Fruit fly (Drosophila melanogaster) whole organism, embryonic: ENCODE measurements around the gene RASSF8.

ENCODE experiments used
- Bgb ChIP-seq: fragments of 200-800 bp; sonication (Bioruptor generic); IDR thresholded peaks from 2 replicates; pipeline ENCODE4 v1.3.6; 2022; ENCODE audit warnings: missing biosample characterization, missing genetic modification characterization; ENCODE audit not compliant: partially characterized antibody
- CG10979 ChIP-seq: fragments of 200-800 bp; sonication (Bioruptor generic); optimal IDR thresholded peaks from 2 replicates; lab custom pipeline; 2018; ENCODE audit warnings: missing biosample characterization, mild to moderate bottlenecking, missing genetic modification characterization, moderate library complexity
- CG12299 ChIP-seq: fragments of 200-800 bp; sonication (Bioruptor generic); optimal IDR thresholded peaks from 2 replicates; lab custom pipeline; 2018; ENCODE audit warnings: missing biosample characterization, mild to moderate bottlenecking, missing genetic modification characterization
- CG14050 ChIP-seq: fragments of 200-800 bp; sonication (Bioruptor generic); IDR thresholded peaks from 3 replicates; pipeline ENCODE4 v1.3.6; 2022; ENCODE audit warnings: missing biosample characterization, missing genetic modification characterization
- CG1529 ChIP-seq: fragments of 200-800 bp; sonication (Bioruptor generic); optimal IDR thresholded peaks from 3 replicates; lab custom pipeline; 2018; ENCODE audit warnings: missing biosample characterization, missing genetic modification characterization
- CG17612 ChIP-seq: fragments of 200-800 bp; sonication (Bioruptor generic); IDR thresholded peaks from 2 replicates; pipeline ENCODE4 v1.3.6; 2022; ENCODE audit warnings: missing biosample characterization, missing genetic modification characterization
- CG18011 ChIP-seq: fragments of 200-800 bp; sonication (Bioruptor generic); optimal IDR thresholded peaks from 2 replicates; lab custom pipeline; 2017; ENCODE audit warnings: missing biosample characterization, missing genetic modification characterization, mild to moderate bottlenecking, moderate library complexity, missing genotype
- CG18476 ChIP-seq: fragments of 200-800 bp; sonication (Bioruptor generic); optimal IDR thresholded peaks from 2 replicates; lab custom pipeline; 2016; ENCODE audit warnings: missing biosample characterization, mild to moderate bottlenecking, missing genetic modification characterization
- CG2116 ChIP-seq: fragments of 200-800 bp; sonication (Bioruptor generic); optimal IDR thresholded peaks from 3 replicates; lab custom pipeline; 2018; ENCODE audit warnings: missing biosample characterization, mild to moderate bottlenecking, missing genetic modification characterization
- CG2120 ChIP-seq: fragments of 200-800 bp; sonication (Bioruptor generic); optimal IDR thresholded peaks from 3 replicates; lab custom pipeline; 2016; ENCODE audit warnings: missing biosample characterization, missing genetic modification characterization
- CG2129 ChIP-seq: fragments of 200-800 bp; sonication (Bioruptor generic); IDR thresholded peaks from 2 replicates; pipeline ENCODE4 v1.3.6; 2022; ENCODE audit warnings: missing biosample characterization, missing genetic modification characterization; ENCODE audit not compliant: partially characterized antibody
- CG30020 ChIP-seq: fragments of 200-800 bp; optimal IDR thresholded peaks from 2 replicates; lab custom pipeline; 2019; ENCODE audit warnings: missing biosample characterization, mild to moderate bottlenecking, missing genetic modification characterization, moderate library complexity
- CG31388 ChIP-seq: fragments of 200-800 bp; sonication (Bioruptor generic); optimal IDR thresholded peaks from 2 replicates; lab custom pipeline; 2016; ENCODE audit warnings: missing biosample characterization, missing genetic modification characterization
- CG3847 ChIP-seq: fragments of 200-800 bp; sonication (Bioruptor generic); IDR thresholded peaks from 2 replicates; pipeline ENCODE4 v1.3.6; 2022; ENCODE audit warnings: missing biosample characterization, missing genetic modification characterization
- CG4360 ChIP-seq: fragments of 200-800 bp; sonication (Bioruptor generic); IDR thresholded peaks from 2 replicates; pipeline ENCODE4 v1.3.6; 2022; ENCODE audit warnings: missing biosample characterization, missing genetic modification characterization
- CG4424 ChIP-seq: fragments of 200-800 bp; sonication (Bioruptor generic); optimal IDR thresholded peaks from 3 replicates; lab custom pipeline; 2016; ENCODE audit warnings: missing biosample characterization, missing genetic modification characterization
- CG4854 ChIP-seq: fragments of 200-800 bp; sonication (Bioruptor generic); optimal IDR thresholded peaks from 2 replicates; lab custom pipeline; 2016; ENCODE audit warnings: missing biosample characterization, missing genetic modification characterization, inconsistent platforms
- CG5180 ChIP-seq: fragments of 200-800 bp; sonication (Bioruptor generic); optimal IDR thresholded peaks from 3 replicates; lab custom pipeline; 2017; ENCODE audit warnings: missing biosample characterization, missing genetic modification characterization, mild to moderate bottlenecking, moderate library complexity, missing genetic modification reagents
- CG5953 ChIP-seq: fragments of 200-800 bp; sonication (Bioruptor generic); IDR thresholded peaks from 2 replicates; pipeline ENCODE4 v1.3.6; 2022; ENCODE audit warnings: missing biosample characterization, missing genetic modification characterization
- CG6854 ChIP-seq: fragments of 200-800 bp; sonication (Bioruptor generic); optimal IDR thresholded peaks from 3 replicates; lab custom pipeline; 2017; ENCODE audit warnings: missing biosample characterization, mild to moderate bottlenecking, missing genetic modification characterization
- CG7745 ChIP-seq: fragments of 200-800 bp; sonication (Bioruptor generic); optimal IDR thresholded peaks from 2 replicates; lab custom pipeline; 2018; ENCODE audit warnings: missing biosample characterization, mild to moderate bottlenecking, missing genetic modification characterization, moderate library complexity
- CG8290 ChIP-seq, 3 experiments: fragments of 200-800 bp; sonication (Bioruptor generic); optimal IDR thresholded peaks; 2 replicates each; lab custom pipeline; 2016 to 2019; ENCODE audit warnings: missing biosample characterization in 3 of 3, missing genetic modification characterization in 3 of 3, mild to moderate bottlenecking in 2 of 3, moderate library complexity in 1 of 3
- CG9876 ChIP-seq: fragments of 200-800 bp; sonication (Bioruptor generic); optimal IDR thresholded peaks from 2 replicates; lab custom pipeline; 2016; ENCODE audit warnings: missing biosample characterization, missing genetic modification characterization
- Dad ChIP-seq: fragments of 200-800 bp; sonication (Bioruptor generic); optimal IDR thresholded peaks from 3 replicates; lab custom pipeline; 2016; ENCODE audit warnings: missing biosample characterization, missing genetic modification characterization
- Dfd ChIP-seq, 2 experiments: fragments of >200 bp; optimal IDR thresholded peaks; 2 replicates each; lab custom pipeline; 2017; ENCODE audit warnings: missing biosample characterization in 2 of 2, missing genetic modification characterization in 2 of 2
- Doc3 ChIP-seq: fragments of 200-800 bp; sonication (Bioruptor generic); IDR thresholded peaks from 3 replicates; pipeline ENCODE4 v1.3.6; 2022; ENCODE audit warnings: missing biosample characterization, missing genetic modification characterization; ENCODE audit not compliant: partially characterized antibody
- Gsc ChIP-seq: fragments of 200-800 bp; sonication (Bioruptor generic); IDR thresholded peaks from 2 replicates; pipeline ENCODE4 v1.3.6; 2022; ENCODE audit warnings: missing biosample characterization, missing genetic modification characterization
- HLH54F ChIP-seq: fragments of 200-800 bp; sonication (Bioruptor generic); optimal IDR thresholded peaks from 3 replicates; lab custom pipeline; 2016; ENCODE audit warnings: missing biosample characterization, missing genetic modification characterization
- HLHmδ ChIP-seq: fragments of 200-800 bp; sonication (Bioruptor generic); optimal IDR thresholded peaks from 2 replicates; lab custom pipeline; 2018; ENCODE audit warnings: missing biosample characterization, mild to moderate bottlenecking, missing genetic modification characterization, moderate library complexity
- Poxn ChIP-seq: fragments of 200-800 bp; sonication (Bioruptor generic); IDR thresholded peaks from 2 replicates; pipeline ENCODE4 v1.3.6; 2022; ENCODE audit warnings: missing biosample characterization, missing genetic modification characterization
- Six4 ChIP-seq: fragments of 200-800 bp; sonication (Bioruptor generic); optimal IDR thresholded peaks from 2 replicates; lab custom pipeline; 2016; ENCODE audit warnings: missing biosample characterization, missing genetic modification characterization
- Sox102F ChIP-seq: fragments of 200-800 bp; sonication (Bioruptor generic); optimal IDR thresholded peaks from 2 replicates; lab custom pipeline; 2018; ENCODE audit warnings: missing biosample characterization, mild to moderate bottlenecking, missing genetic modification characterization, moderate library complexity
- Sry-δ ChIP-seq: fragments of 200-800 bp; sonication (Bioruptor generic); optimal IDR thresholded peaks from 2 replicates; lab custom pipeline; 2016; ENCODE audit warnings: missing biosample characterization, missing genetic modification characterization
- Xbp1 ChIP-seq: fragments of 200-800 bp; sonication (Bioruptor generic); optimal IDR thresholded peaks from 3 replicates; lab custom pipeline; 2016; ENCODE audit warnings: missing biosample characterization, mild to moderate bottlenecking, missing genetic modification characterization
- YL-1 ChIP-seq: fragments of 200-800 bp; sonication (Bioruptor generic); optimal IDR thresholded peaks from 3 replicates; lab custom pipeline; 2017; ENCODE audit warnings: missing biosample characterization, mild to moderate bottlenecking, missing genetic modification characterization
- ab ChIP-seq: fragments of 200-800 bp; sonication (Bioruptor generic); optimal IDR thresholded peaks from 2 replicates; lab custom pipeline; 2016; ENCODE audit warnings: missing biosample characterization, missing genetic modification characterization
- abd-A ChIP-seq: fragments of 200-800 bp; sonication (Bioruptor generic); optimal IDR thresholded peaks from 3 replicates; lab custom pipeline; 2019; ENCODE audit warnings: missing biosample characterization, mild to moderate bottlenecking, missing genetic modification characterization, moderate library complexity
- ac ChIP-seq: fragments of 200-800 bp; sonication (Bioruptor generic); optimal IDR thresholded peaks from 3 replicates; lab custom pipeline; 2017; ENCODE audit warnings: missing biosample characterization, mild to moderate bottlenecking, missing genetic modification characterization
- cg ChIP-seq: fragments of 200-800 bp; sonication (Bioruptor generic); optimal IDR thresholded peaks from 3 replicates; lab custom pipeline; 2019; ENCODE audit warnings: missing biosample characterization, mild to moderate bottlenecking, missing genetic modification characterization, moderate library complexity
- chif ChIP-seq, 2 experiments: fragments of 200-800 bp; sonication (Bioruptor generic); optimal IDR thresholded peaks; 3 replicates each; lab custom pipeline; 2016; ENCODE audit warnings: missing biosample characterization in 2 of 2, missing genetic modification characterization in 2 of 2
- chn ChIP-seq: fragments of 200-800 bp; sonication (Bioruptor generic); optimal IDR thresholded peaks from 2 replicates; lab custom pipeline; 2016; ENCODE audit warnings: missing biosample characterization, missing genetic modification characterization
- corto ChIP-seq: fragments of 200-800 bp; sonication (Bioruptor generic); optimal IDR thresholded peaks from 2 replicates; lab custom pipeline; 2016; ENCODE audit warnings: missing biosample characterization, mild to moderate bottlenecking, missing genetic modification characterization, moderate library complexity
- fd3F ChIP-seq: fragments of 200-800 bp; sonication (Bioruptor generic); optimal IDR thresholded peaks from 2 replicates; lab custom pipeline; 2018; ENCODE audit warnings: missing biosample characterization, mild to moderate bottlenecking, missing genetic modification characterization, moderate library complexity
- fru ChIP-seq: fragments of >200 bp; optimal IDR thresholded peaks from 2 replicates; lab custom pipeline; 2017
- hb ChIP-seq: fragments of 200-800 bp; sonication (Bioruptor generic); IDR thresholded peaks from 3 replicates; pipeline ENCODE4 v1.3.6; 2022; ENCODE audit warnings: missing biosample characterization, missing genetic modification characterization; ENCODE audit not compliant: partially characterized antibody
- pnt ChIP-seq: fragments of 200-800 bp; sonication (Bioruptor generic); optimal IDR thresholded peaks from 3 replicates; lab custom pipeline; 2016; ENCODE audit warnings: missing biosample characterization, missing genetic modification characterization
- sim ChIP-seq: fragments of 200-800 bp; sonication (Bioruptor generic); IDR thresholded peaks from 2 replicates; pipeline ENCODE4 v1.3.6; 2022; ENCODE audit warnings: missing biosample characterization, missing genetic modification characterization
- tin ChIP-seq: fragments of 200-800 bp; sonication (Bioruptor generic); optimal IDR thresholded peaks from 3 replicates; lab custom pipeline; 2016; ENCODE audit warnings: missing biosample characterization, missing genetic modification characterization
- twi ChIP-seq: fragments of 200-800 bp; optimal IDR thresholded peaks from 2 replicates; lab custom pipeline; 2019; ENCODE audit warnings: missing biosample characterization, mild to moderate bottlenecking, missing genetic modification characterization, moderate library complexity
- zfh1 ChIP-seq: fragments of 200-800 bp; sonication (Bioruptor generic); IDR thresholded peaks from 3 replicates; pipeline ENCODE4 v1.3.6; 2022; ENCODE audit warnings: missing biosample characterization, missing genetic modification characterization
- zfh2 ChIP-seq: fragments of 200-800 bp; sonication (Bioruptor generic); optimal IDR thresholded peaks from 2 replicates; lab custom pipeline; 2016; ENCODE audit warnings: missing biosample characterization, missing genetic modification characterization

RASSF8 gene

dm6 chr3R:25684859-25685258, 23.3 kb downstream of the RASSF8 start, which contains the start of gene RpL27 (continued):
- TF ChIP-seq CG9876 (GFP tag; lab: Kevin White, UChicago) (peak; percentile 81), CG4854 (GFP tag; lab: Kevin White, UChicago) (peak; percentile 83), fd3F (GFP tag; lab: Kevin White, UChicago) (peak; percentile 60), zfh2 (GFP tag; lab: Kevin White, UChicago) (peak; percentile 50), pnt (GFP tag; lab: Kevin White, UChicago) (no peak), CG31388 (GFP tag; lab: Kevin White, UChicago) (peak; percentile 27), YL-1 (GFP tag; lab: Kevin White, UChicago) (peak; percentile 97), CG4424 (peak; percentile 76), CG2116 (GFP tag; lab: Kevin White, UChicago) (peak; percentile 83), ac (GFP tag; lab: Kevin White, UChicago) (peak; percentile 49), corto (GFP tag; lab: Kevin White, UChicago) (peak; percentile 67), Xbp1 (peak; percentile 74), Sry-δ (GFP tag; lab: Kevin White, UChicago) (peak; percentile 96), CG2129 (GFP tag; lab: Robert Waterston, UW) (no peak), chif (GFP tag; optimal IDR thresholded peaks at IDR 0.05; lab: Kevin White, UChicago) (peak; percentile 53 to 65), sim (GFP tag; lab: Robert Waterston, UW) (peak; percentile 53; the same call in 1 of the 2 replicates), CG3847 (GFP tag; lab: Robert Waterston, UW) (peak; percentile 83), CG18476 (GFP tag; lab: Kevin White, UChicago) (no peak), Dad (GFP tag; lab: Kevin White, UChicago) (peak; percentile 70), CG14050 (GFP tag; lab: Robert Waterston, UW) (peak; percentile 73), Six4 (GFP tag; lab: Kevin White, UChicago) (peak; percentile 59), ab (GFP tag; lab: Kevin White, UChicago) (no peak), Dfd (GFP tag; optimal IDR thresholded peaks at IDR 0.05; lab: Kevin White, UChicago) (no peak), CG10979 (tag; lab: Kevin White, UChicago) (peak; percentile 62), CG5180 (GFP tag; lab: Kevin White, UChicago) (peak; percentile 47), fru (no peak), CG2120 (GFP tag; lab: Kevin White, UChicago) (peak; percentile 49), zfh1 (GFP tag; lab: Robert Waterston, UW) (peak; percentile 78), Poxn (GFP tag; lab: Robert Waterston, UW) (no peak), Gsc (GFP tag; lab: Robert Waterston, UW) (no peak), Bgb (peak; percentile 79), tin (GFP tag; lab: Kevin White, UChicago) (peak; percentile 33), abd-A (tag; lab: Kevin White, UChicago) (no peak), CG4360 (0 out of 2 replicates have a peak, but pooled peaks have one; percentile 23), CG18011 (peak; percentile 73), CG8290 (GFP tag; optimal IDR thresholded peaks at IDR 0.05; lab: Kevin White, UChicago) (peak; percentile 68), CG8290 (tag; optimal IDR thresholded peaks at IDR 0.05; lab: Kevin White, UChicago) (peak; percentile 55 to 88), CG5953 (GFP tag; lab: Robert Waterston, UW) (peak; percentile 65), hb (GFP tag; lab: Robert Waterston, UW) (no peak), HLHmδ (GFP tag; lab: Kevin White, UChicago) (peak; percentile 86), CG17612 (no peak; the same call in 1 of the 2 replicates), CG30020 (tag; lab: Kevin White, UChicago) (peak; percentile 52), CG7745 (no peak), twi (peak; percentile 75), CG12299 (tag; lab: Kevin White, UChicago) (peak; percentile 84), HLH54F (GFP tag; lab: Kevin White, UChicago) (peak; percentile 69), chn (GFP tag; lab: Kevin White, UChicago) (peak; percentile 49), CG1529 (GFP tag; lab: Kevin White, UChicago) (peak; percentile 55), Doc3 (GFP tag; lab: Robert Waterston, UW) (peak; percentile 34; the same call in 1 of the 3 replicates), CG6854 (GFP tag; lab: Kevin White, UChicago) (peak; percentile 81), cg (GFP tag; lab: Kevin White, UChicago) (no peak), Sox102F (GFP tag; lab: Kevin White, UChicago) (no peak)
